Worm (Caenorhabditis elegans): Measurements from ENCODE around the gene bus-8A.

The bus-8A gene

DNA sequence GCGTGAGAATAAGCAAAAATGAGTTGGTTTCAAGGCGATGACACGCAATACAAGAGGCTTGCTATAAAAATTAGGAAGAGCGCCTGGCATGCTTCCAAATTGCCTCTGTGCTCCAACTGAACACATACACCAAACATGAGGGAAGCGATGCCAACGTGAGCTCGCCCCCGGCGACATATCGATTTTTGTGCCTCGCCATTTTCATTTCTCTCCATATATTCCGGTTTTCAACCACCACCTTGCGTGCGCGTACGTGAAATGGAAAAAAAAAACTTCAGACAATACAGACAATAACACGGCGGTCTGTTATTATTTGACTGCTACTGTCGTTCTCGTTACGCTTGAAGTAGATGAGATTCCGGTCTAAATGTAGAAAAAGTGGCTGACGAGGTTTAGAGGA, 15.2 kb downstream of the bus-8A start:
- TF ChIP-seq dao-5 (tag; optimal IDR thresholded peaks at IDR 0.05) (no peak), W03F9.2 (tag; optimal IDR thresholded peaks at IDR 0.05) (no peak), him-1 (tag; optimal IDR thresholded peaks at IDR 0.05) (no peak)

DNA sequence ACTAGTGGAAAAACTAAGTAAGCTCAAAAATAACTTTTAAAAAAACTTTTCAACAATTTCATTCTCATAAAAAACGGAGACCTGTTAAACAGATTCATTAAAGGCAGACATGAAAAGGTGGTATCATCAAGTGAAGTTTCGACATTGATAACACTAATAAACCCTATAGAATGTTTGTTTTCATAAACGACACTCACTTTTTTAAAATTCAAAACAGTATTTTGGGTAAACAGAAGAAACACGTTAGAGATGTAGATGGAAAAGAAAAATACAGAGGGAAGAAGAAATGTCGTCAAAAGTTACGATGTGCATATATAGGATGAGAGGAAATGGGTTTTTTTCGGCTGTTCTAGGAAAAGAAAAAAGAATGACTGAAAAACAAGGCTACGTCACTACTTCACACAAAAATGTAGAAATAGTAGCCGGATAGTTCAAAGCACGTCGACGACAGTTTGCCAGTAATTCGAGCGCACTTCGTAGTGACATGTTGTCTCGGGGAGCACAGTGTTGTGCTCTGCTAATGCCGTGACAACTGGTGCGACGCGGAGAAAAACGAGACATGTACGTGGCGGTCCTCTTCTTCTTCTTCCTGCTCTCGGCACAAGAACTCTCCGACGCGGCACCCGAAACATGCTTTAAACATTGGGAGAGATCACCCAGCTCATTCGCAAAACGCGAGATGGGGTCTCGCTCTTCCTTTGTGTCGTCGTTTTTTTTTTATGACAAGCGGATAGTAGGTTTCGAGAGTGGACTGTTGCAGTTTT, 16.6 kb downstream of the bus-8A start:
- TF ChIP-seq dao-5 (tag; optimal IDR thresholded peaks at IDR 0.05) (no peak), him-1 (tag; optimal IDR thresholded peaks at IDR 0.05) (no peak), W03F9.2 (tag; optimal IDR thresholded peaks at IDR 0.05) (no peak)

DNA sequence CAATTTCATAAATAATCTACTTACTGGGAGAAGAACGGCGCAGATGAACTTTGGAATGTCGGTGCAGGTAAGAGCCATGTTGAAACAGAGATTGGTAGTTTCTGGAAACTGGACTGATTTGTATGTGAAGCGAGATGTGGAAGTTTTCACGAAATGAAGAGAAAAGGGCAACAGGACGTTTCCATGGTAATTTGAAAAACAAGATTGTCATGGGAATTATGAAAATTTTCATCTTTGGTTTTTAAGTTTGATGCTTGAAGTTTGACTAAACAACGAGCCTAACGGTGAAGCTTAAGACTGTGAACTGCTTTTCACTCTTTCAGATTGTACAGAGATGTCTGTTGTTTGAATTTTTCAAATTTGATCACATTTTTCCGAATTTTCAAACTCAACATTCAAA, 19.5 kb downstream of the bus-8A start, which contains the start of gene T23F2.3:
Gene T23F2.3, minus strand, starts transcription at position 101 of the 400 bp plus-strand sequence.
- no peak for TF ChIP-seq him-1 (tag; optimal IDR thresholded peaks at IDR 0.05)
- no peak for TF ChIP-seq W03F9.2 (tag; optimal IDR thresholded peaks at IDR 0.05)
- TF ChIP-seq dao-5 (tag; optimal IDR thresholded peaks at IDR 0.05): no peak

DNA sequence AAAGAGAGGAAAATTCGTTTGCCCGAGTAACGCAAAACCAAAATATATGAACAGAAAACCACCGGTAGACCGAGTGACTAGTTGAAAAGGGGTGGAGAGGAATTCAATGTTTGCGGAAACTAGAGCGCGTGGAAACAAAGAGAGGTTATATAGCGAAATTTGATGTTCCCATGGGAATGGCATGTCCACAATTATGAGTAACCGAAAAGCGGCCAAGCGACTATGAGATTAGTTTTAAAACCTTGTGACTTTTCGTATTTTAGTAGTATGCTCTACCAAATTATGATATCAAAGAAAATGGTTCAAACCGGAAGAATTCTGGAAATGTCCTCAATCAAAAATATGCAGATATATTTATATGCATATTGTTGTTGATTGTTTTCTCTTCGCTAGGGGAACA, 20.0 kb downstream of the bus-8A start:
- no peak for TF ChIP-seq W03F9.2 (tag; optimal IDR thresholded peaks at IDR 0.05)
- no peak for TF ChIP-seq him-1 (tag; optimal IDR thresholded peaks at IDR 0.05)
- no peak for TF ChIP-seq dao-5 (tag; optimal IDR thresholded peaks at IDR 0.05)

DNA sequence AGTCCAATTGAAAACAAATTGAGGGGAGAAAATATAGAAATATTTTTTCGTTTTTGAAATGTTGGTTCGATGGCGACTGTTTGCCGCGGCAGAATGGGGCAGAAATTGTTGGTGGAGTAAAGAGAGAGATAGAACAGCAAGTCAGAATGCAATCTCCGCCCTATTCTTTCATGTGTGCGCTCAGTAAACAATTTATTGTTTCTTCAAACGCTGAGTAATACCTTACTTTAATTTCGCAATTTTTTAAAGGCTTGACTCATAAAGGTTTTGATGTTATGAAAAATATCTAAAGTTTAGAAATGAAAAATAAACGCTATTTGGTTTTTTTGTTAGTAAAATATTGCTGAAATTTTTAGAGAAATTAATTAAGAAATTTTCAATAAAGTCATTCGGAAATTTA, 21.6 kb downstream of the bus-8A start:
- TF ChIP-seq W03F9.2 (tag; optimal IDR thresholded peaks at IDR 0.05) (no peak), dao-5 (tag; optimal IDR thresholded peaks at IDR 0.05) (no peak), him-1 (tag; optimal IDR thresholded peaks at IDR 0.05) (no peak)

DNA sequence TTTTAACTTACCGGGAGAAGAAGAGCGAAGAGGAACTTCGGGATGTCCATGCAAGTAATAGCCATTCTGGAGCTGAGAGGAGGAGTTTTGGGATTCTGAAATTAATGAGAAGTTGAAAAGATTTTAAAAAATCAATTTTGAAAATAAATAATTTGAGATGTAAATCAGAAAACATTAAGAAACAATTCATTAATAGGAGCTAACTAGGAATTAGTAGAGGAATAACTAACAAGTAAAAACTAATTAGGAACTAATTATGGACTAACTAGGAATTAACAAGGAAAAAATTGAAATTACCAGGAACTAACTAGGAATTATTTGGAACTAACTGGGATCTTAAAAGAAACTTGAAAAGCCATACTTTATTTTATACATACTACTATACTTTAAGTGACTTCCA, 22.3 kb downstream of the bus-8A start, which contains the start of gene T23F2.4:
Gene T23F2.4, minus strand, starts transcription at position 101 of the 400 bp plus-strand sequence.
- no peak for TF ChIP-seq dao-5 (tag; optimal IDR thresholded peaks at IDR 0.05)
- no peak for TF ChIP-seq W03F9.2 (tag; optimal IDR thresholded peaks at IDR 0.05)
- no peak for TF ChIP-seq him-1 (tag; optimal IDR thresholded peaks at IDR 0.05)

DNA sequence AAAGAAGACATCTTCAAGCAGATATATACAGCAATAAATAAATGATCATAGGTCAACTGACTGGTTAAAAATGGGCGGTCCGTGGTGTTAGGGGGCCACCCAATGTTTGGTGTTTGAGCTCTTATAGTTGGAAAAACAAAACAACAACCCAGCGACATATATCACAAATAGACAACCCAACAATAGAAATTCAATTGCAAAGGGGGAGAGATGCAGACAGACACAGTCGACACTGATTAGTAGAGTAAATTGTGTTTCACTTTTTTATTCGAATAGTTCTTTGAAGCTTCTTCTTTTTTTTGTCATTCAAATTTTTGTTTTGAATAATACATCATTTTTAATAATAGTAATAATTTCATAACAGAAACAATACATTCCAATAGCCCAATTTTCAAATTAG, 22.7 kb downstream of the bus-8A start:
- TF ChIP-seq dao-5 (tag; optimal IDR thresholded peaks at IDR 0.05) (no peak), W03F9.2 (tag; optimal IDR thresholded peaks at IDR 0.05) (no peak), him-1 (tag; optimal IDR thresholded peaks at IDR 0.05) (no peak)

DNA sequence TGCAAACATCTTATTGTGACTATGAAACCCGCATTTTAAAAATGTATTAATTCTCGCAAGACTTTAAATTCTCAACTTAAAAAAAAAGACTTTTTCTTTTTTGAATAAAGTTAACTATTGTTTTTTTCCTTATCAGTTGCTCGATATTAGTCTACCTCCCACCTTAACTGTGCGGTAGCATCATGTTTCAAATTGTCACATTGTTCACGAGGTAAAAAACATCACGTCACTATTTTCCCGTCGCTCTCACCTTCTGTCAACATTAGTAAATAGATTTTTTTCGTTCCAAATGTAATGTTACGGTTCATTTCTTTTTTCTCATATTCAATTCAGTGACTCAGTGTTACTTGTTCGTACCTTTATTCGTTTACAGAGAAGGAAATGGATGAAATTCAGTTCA, 23.6 kb downstream of the bus-8A start:
- no peak for TF ChIP-seq him-1 (tag; optimal IDR thresholded peaks at IDR 0.05)
- TF ChIP-seq dao-5 (tag; optimal IDR thresholded peaks at IDR 0.05): no peak
- TF ChIP-seq W03F9.2 (tag; optimal IDR thresholded peaks at IDR 0.05): no peak

DNA sequence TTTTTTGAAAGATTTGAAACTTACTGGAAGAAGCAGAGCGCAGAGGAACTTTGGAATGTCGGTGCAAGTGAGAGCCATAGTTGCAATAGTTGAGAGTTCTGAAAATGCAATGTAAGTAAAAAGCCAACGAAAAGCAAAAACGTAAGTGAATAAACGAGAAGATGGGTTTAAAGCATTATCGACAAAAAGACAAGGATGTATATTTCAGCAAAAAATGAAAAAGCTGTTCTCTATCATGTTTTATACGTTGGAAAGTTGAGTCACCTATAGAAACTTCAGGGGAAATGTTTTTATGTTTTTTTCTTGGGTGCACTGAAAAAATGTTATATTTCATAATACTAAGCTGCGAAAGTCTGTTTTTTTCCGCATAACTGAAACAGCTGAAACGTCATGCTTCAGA, 24.3 kb downstream of the bus-8A start, which contains the start of gene T23F2.5:
Gene T23F2.5, minus strand, starts transcription at position 101 of the 400 bp plus-strand sequence.
- TF ChIP-seq dao-5 (tag; optimal IDR thresholded peaks at IDR 0.05) (no peak), him-1 (tag; optimal IDR thresholded peaks at IDR 0.05) (no peak), W03F9.2 (tag; optimal IDR thresholded peaks at IDR 0.05) (no peak)

DNA sequence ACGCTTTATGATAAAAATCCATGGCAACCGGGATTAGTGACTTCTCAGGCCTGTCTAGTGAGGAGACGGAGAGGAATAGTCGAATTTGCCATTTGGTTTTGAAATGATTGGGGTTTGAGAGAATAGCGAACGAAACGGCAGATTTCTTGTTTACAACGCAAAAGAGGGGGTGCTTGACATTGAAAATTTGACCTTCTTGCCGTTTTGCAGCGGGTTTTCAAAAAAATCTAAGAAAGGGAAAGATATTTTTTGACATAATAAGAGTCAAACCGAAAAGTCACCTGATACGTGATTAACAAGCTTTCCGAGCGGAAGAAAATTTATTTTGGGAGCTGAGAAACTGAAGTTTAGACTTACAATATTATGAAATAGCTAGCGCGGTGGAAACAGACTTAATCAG, 25.1 kb downstream of the bus-8A start:
- TF ChIP-seq dao-5 (tag; optimal IDR thresholded peaks at IDR 0.05) (no peak), him-1 (tag; optimal IDR thresholded peaks at IDR 0.05) (no peak), W03F9.2 (tag; optimal IDR thresholded peaks at IDR 0.05) (no peak)

DNA sequence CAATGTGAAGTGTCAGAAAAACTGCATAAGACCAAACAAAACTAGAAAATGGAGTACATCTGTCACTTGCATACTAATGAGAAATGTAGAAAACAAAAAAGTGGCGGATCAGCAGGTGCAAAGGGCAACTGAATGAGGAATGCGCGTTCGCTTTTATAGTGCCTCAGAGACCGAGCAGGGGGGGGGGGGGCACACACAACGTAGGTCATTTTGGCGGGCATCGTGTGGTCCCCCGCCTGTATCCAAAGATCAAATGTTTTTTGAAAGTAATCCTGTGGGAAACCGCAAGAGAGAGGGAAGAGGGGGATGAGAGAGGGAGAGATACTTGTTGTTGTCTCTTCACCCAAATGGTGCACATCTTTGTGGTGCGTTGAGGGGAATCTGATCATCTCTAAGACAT, 25.6 kb downstream of the bus-8A start:
- no peak for TF ChIP-seq dao-5 (tag; optimal IDR thresholded peaks at IDR 0.05)
- no peak for TF ChIP-seq W03F9.2 (tag; optimal IDR thresholded peaks at IDR 0.05)
- no peak for TF ChIP-seq him-1 (tag; optimal IDR thresholded peaks at IDR 0.05)

DNA sequence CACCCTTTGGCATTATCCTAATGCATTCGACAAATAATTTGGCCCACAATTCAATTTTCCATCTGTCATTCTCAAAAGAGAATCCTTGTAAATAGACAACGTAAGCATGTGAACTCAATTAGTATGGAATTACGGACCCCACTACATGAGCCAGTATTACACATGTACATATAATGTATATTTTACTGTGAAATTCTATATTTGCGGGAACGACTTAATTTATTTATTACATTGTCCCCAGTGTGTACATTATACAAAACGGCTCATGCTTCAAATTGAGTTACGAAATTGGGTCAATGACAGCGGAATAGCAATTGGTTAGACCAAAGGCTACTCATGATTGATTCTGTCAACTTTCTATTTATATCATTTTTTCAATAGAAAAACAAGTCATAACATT, 26.9 kb downstream of the bus-8A start:
- TF ChIP-seq dao-5 (tag; optimal IDR thresholded peaks at IDR 0.05) (no peak), W03F9.2 (tag; optimal IDR thresholded peaks at IDR 0.05) (no peak), him-1 (tag; optimal IDR thresholded peaks at IDR 0.05) (no peak)

DNA sequence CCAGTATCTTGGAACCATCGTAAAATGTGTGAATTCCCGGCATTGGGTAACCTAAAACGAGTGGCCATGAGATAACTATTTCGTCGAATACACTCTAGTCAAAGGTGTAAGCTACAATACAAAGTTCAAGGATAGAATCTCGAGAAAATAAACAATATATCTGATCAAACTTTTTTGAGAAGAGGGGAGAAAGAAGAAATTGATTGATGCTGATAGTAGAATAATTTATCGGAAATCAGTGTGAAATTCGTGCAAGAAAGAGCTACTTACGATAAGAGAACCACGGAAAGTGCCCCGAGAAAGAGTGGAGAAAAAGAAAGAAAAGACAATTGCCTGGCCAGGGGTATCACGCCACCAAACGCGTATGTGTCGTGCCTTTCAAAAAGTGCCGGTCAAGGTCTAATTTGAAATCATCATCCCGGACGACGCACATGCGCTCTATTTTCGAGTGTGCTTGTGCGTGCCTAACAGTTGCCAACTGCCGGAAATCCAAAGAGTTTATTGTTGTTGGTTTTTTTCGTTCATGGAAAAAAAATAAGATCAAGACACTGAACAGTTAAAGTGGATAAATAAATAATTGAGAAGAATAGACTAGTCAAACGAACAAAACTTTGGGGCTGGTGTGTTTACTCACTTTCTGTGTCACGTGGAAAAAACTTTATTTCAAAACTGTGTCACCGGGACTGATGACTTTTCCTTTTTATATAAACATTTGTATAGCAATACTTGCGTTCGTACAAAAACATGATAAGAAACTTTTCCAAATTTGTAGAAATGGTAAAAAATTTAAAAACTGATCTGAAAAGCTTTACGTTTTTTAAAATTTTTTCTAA, 30.3 kb downstream of the bus-8A start, which contains the start of gene mboa-3:
Gene mboa-3, minus strand, starts transcription at position 51 of the 833 bp plus-strand sequence.
- no peak for TF ChIP-seq him-1 (tag; optimal IDR thresholded peaks at IDR 0.05)
- no peak for TF ChIP-seq W03F9.2 (tag; optimal IDR thresholded peaks at IDR 0.05)
- no peak for TF ChIP-seq dao-5 (tag; optimal IDR thresholded peaks at IDR 0.05)

DNA sequence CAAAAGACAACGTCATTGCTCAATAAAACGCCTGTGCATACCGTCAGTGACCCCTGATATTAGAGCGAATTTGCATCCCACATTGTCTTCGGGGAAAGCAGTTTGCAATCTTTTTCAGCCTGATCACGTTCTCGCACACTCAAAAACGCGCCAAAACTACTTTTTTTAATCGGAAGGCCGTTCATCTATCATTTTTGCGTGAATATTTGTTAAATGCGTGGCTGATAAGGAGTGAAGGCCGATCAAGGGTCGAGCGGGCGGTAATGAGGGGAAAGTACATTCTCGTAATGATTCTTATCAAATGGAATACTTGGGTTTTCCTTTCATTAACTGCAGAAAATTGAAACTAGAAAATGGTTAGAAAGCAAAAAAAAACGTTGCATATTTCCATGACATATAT, 31.5 kb downstream of the bus-8A start:
- TF ChIP-seq him-1 (tag; optimal IDR thresholded peaks at IDR 0.05): no peak

Data from whole organism, L4/young adult.